In genomic region chr2L:15910937-15911590, dm6 we compare ENCODE assay signal across 5 fruit fly cellular contexts.
A peak's percentile ranks its signal among the peaks of the same experiment; 100 is the strongest.
TF ChIP-seq lines count a peak whose summit lies in the region.

No protein-coding gene starts in this region.

- peak; percentile 65 for TF ChIP-seq CTCF in whole organism, embryonic (GFP tag; optimal IDR thresholded peaks at IDR 0.05; lab: Kevin White, UChicago)

TF ChIP-seq in whole organism, adult, 20 proteins besides CTCF, POLR2A, EP300 and RAD21:
- TF ChIP-seq CG5204 (GFP tag; optimal IDR thresholded peaks at IDR 0.05; lab: Kevin White, UChicago) (peak; percentile 69), CG33017 (tag; optimal IDR thresholded peaks at IDR 0.05; lab: Kevin White, UChicago) (no peak), kay (GFP tag; lab: Kevin White, UChicago; ENCODE audit: borderline replicate concordance) (peak; percentile 72), CG12768 (GFP tag; optimal IDR thresholded peaks at IDR 0.05; lab: Kevin White, UChicago) (no peak), CG11617 (GFP tag; optimal IDR thresholded peaks at IDR 0.05; lab: Kevin White, UChicago) (peak; percentile 12), Hr96 (GFP tag; optimal IDR thresholded peaks at IDR 0.05; lab: Kevin White, UChicago) (peak; percentile 20), CG7101 (tag; optimal IDR thresholded peaks at IDR 0.05; lab: Kevin White, UChicago) (peak; percentile 26), tj (GFP tag; optimal IDR thresholded peaks at IDR 0.05; lab: Kevin White, UChicago) (no peak), bab1 (GFP tag; optimal IDR thresholded peaks at IDR 0.05; lab: Kevin White, UChicago) (peak; percentile 85), CG14711 (tag; optimal IDR thresholded peaks at IDR 0.05; lab: Kevin White, UChicago) (peak; percentile 61), CG7045 (GFP tag; optimal IDR thresholded peaks at IDR 0.05; lab: Kevin White, UChicago) (peak; percentile 29), pad (GFP tag; optimal IDR thresholded peaks at IDR 0.05; lab: Kevin White, UChicago) (peak; percentile 12), toe (GFP tag; optimal IDR thresholded peaks at IDR 0.05; lab: Kevin White, UChicago) (peak; percentile 48), CG1620 (GFP tag; optimal IDR thresholded peaks at IDR 0.05; lab: Kevin White, UChicago) (peak; percentile 13)

TF ChIP-seq in whole organism, embryonic, 481 proteins besides CTCF, POLR2A, EP300 and RAD21 (continues in another document):
- peak; percentile 95 for TF ChIP-seq CG7786 (GFP tag; optimal IDR thresholded peaks at IDR 0.05; lab: Kevin White, UChicago)
- peak; percentile 97 for TF ChIP-seq H2.0 (GFP tag; IDR thresholded peaks at IDR 0.05; lab: Robert Waterston, UW)
- peak; percentile 77 for TF ChIP-seq Adf1 (GFP tag; IDR thresholded peaks at IDR 0.05; lab: Robert Waterston, UW)
- TF ChIP-seq CG11695 (GFP tag; IDR thresholded peaks at IDR 0.05; lab: Robert Waterston, UW) = peak; percentile 98
- TF ChIP-seq seq (GFP tag; IDR thresholded peaks at IDR 0.05; lab: Robert Waterston, UW) = peak; percentile 98
- peak; percentile 97 for TF ChIP-seq CG31224 (GFP tag; IDR thresholded peaks at IDR 0.05; lab: Robert Waterston, UW)
- TF ChIP-seq CG43689 (GFP tag; IDR thresholded peaks at IDR 0.05; lab: Robert Waterston, UW) = peak; percentile 87
- TF ChIP-seq CG31388 (GFP tag; optimal IDR thresholded peaks at IDR 0.05; lab: Kevin White, UChicago) = peak; percentile 75
- TF ChIP-seq tll (GFP tag; optimal IDR thresholded peaks at IDR 0.05; lab: Kevin White, UChicago) = no peak
- TF ChIP-seq C15 (GFP tag; IDR thresholded peaks at IDR 0.05; lab: Robert Waterston, UW) = peak; percentile 92
- TF ChIP-seq NC2β (GFP tag; optimal IDR thresholded peaks at IDR 0.05; lab: Kevin White, UChicago) = peak; percentile 95
- TF ChIP-seq CG8924 (tag; optimal IDR thresholded peaks at IDR 0.05; lab: Kevin White, UChicago) = peak; percentile 96
- TF ChIP-seq CG30431 (GFP tag; optimal IDR thresholded peaks at IDR 0.05; lab: Kevin White, UChicago) = peak; percentile 94
- TF ChIP-seq psq (GFP tag; optimal IDR thresholded peaks at IDR 0.05; lab: Kevin White, UChicago) = peak; percentile 87
- TF ChIP-seq CG11560 (tag; IDR thresholded peaks at IDR 0.05; lab: Robert Waterston, UW) = peak; percentile 88
- TF ChIP-seq gcm2 (GFP tag; optimal IDR thresholded peaks at IDR 0.05; lab: Kevin White, UChicago) = peak; percentile 95
- TF ChIP-seq HmgZ (tag; optimal IDR thresholded peaks at IDR 0.05; lab: Kevin White, UChicago) = peak; percentile 96
- peak; percentile 97 for TF ChIP-seq CG18619 (GFP tag; optimal IDR thresholded peaks at IDR 0.05; lab: Kevin White, UChicago)
- TF ChIP-seq Mes4 (GFP tag; optimal IDR thresholded peaks at IDR 0.05; lab: Kevin White, UChicago) = peak; percentile 91
- peak; percentile 92 for TF ChIP-seq CG14667 (GFP tag; IDR thresholded peaks at IDR 0.05; lab: Robert Waterston, UW)

TF ChIP-seq in whole organism, prepupa, 60 proteins besides CTCF, POLR2A, EP300 and RAD21 (continues in another document):
- TF ChIP-seq svp (GFP tag; lab: Kevin White, UChicago) (no peak), topi (GFP tag; optimal IDR thresholded peaks at IDR 0.05; lab: Kevin White, UChicago) (peak; percentile 98), OdsH (GFP tag; optimal IDR thresholded peaks at IDR 0.05; lab: Kevin White, UChicago) (peak; percentile 98), Sox15 (GFP tag; optimal IDR thresholded peaks at IDR 0.05; lab: Kevin White, UChicago) (peak; percentile 97), ss (GFP tag; optimal IDR thresholded peaks at IDR 0.05; lab: Kevin White, UChicago) (peak; percentile 89 to 92), CG34406 (GFP tag; optimal IDR thresholded peaks at IDR 0.05; lab: Kevin White, UChicago) (peak; percentile 97), Sox102F (GFP tag; optimal IDR thresholded peaks at IDR 0.05; lab: Kevin White, UChicago) (peak; percentile 98), fd59A (GFP tag; optimal IDR thresholded peaks at IDR 0.05; lab: Kevin White, UChicago) (peak; percentile 97), Eip93F (GFP tag; optimal IDR thresholded peaks at IDR 0.05; lab: Kevin White, UChicago) (peak; percentile 80), acj6 (GFP tag; optimal IDR thresholded peaks at IDR 0.05; lab: Kevin White, UChicago) (peak; percentile 98), CG16779 (tag; optimal IDR thresholded peaks at IDR 0.05; lab: Kevin White, UChicago) (peak; percentile 90), salr (GFP tag; optimal IDR thresholded peaks at IDR 0.05; lab: Kevin White, UChicago) (peak; percentile 92), pdm3 (GFP tag; optimal IDR thresholded peaks at IDR 0.05; lab: Kevin White, UChicago) (peak; percentile 98), cyc (GFP tag; optimal IDR thresholded peaks at IDR 0.05; lab: Kevin White, UChicago) (peak; percentile 97), Met (GFP tag; optimal IDR thresholded peaks at IDR 0.05; lab: Kevin White, UChicago) (peak; percentile 97), fd85E (GFP tag; optimal IDR thresholded peaks at IDR 0.05; lab: Kevin White, UChicago) (peak; percentile 93), CG6276 (GFP tag; optimal IDR thresholded peaks at IDR 0.05; lab: Kevin White, UChicago) (peak; percentile 83), CG11294 (GFP tag; IDR thresholded peaks at IDR 0.05; lab: Robert Waterston, UW) (peak; percentile 88), CG15336 (GFP tag; IDR thresholded peaks at IDR 0.05; lab: Robert Waterston, UW) (peak; percentile 95), CG8119 (GFP tag; IDR thresholded peaks at IDR 0.05; lab: Robert Waterston, UW) (peak; percentile 95), CG11902 (GFP tag; optimal IDR thresholded peaks at IDR 0.05; lab: Kevin White, UChicago) (peak; percentile 95)

TF ChIP-seq in whole organism, pupa, 21 proteins besides CTCF, POLR2A, EP300 and RAD21:
- TF ChIP-seq fd96Ca (GFP tag; IDR thresholded peaks at IDR 0.05; lab: Robert Waterston, UW) (peak; percentile 88), CG34367 (tag; optimal IDR thresholded peaks at IDR 0.05; lab: Kevin White, UChicago) (peak; percentile 96), CG15710 (tag; optimal IDR thresholded peaks at IDR 0.05; lab: Kevin White, UChicago) (peak; percentile 92), CG32121 (GFP tag; IDR thresholded peaks at IDR 0.05; lab: Robert Waterston, UW) (peak; percentile 94), Pif1A (GFP tag; optimal IDR thresholded peaks at IDR 0.05; lab: Kevin White, UChicago) (peak; percentile 96), CG10348 (GFP tag; IDR thresholded peaks at IDR 0.05; lab: Robert Waterston, UW) (peak; percentile 80), Pif1B (GFP tag; optimal IDR thresholded peaks at IDR 0.05; lab: Kevin White, UChicago) (peak; percentile 96), CG8301 (tag; optimal IDR thresholded peaks at IDR 0.05; lab: Kevin White, UChicago) (peak; percentile 83), rn (GFP tag; IDR thresholded peaks at IDR 0.05; lab: Robert Waterston, UW) (peak; percentile 81), Snoo (tag; optimal IDR thresholded peaks at IDR 0.05; lab: Kevin White, UChicago) (peak; percentile 95), CG17806 (tag; optimal IDR thresholded peaks at IDR 0.05; lab: Kevin White, UChicago) (peak; percentile 93), CG12605 (GFP tag; IDR thresholded peaks at IDR 0.05; lab: Robert Waterston, UW) (peak; percentile 90), CG14655 (GFP tag; optimal IDR thresholded peaks at IDR 0.05; lab: Kevin White, UChicago) (peak; percentile 79), CG13204 (GFP tag; optimal IDR thresholded peaks at IDR 0.05; lab: Kevin White, UChicago) (peak; percentile 81), Ets98B (GFP tag; IDR thresholded peaks at IDR 0.05; lab: Robert Waterston, UW) (peak; percentile 91), CG9948 (tag; optimal IDR thresholded peaks at IDR 0.05; lab: Kevin White, UChicago) (peak; percentile 93), CG8159 (tag; optimal IDR thresholded peaks at IDR 0.05; lab: Kevin White, UChicago) (peak; percentile 95), EcR (GFP tag; optimal IDR thresholded peaks at IDR 0.05; lab: Kevin White, UChicago) (no peak), gl (tag; optimal IDR thresholded peaks at IDR 0.05; lab: Kevin White, UChicago) (peak; percentile 90), D1 (tag; optimal IDR thresholded peaks at IDR 0.05; lab: Kevin White, UChicago) (peak; percentile 88), CG4496 (GFP tag; IDR thresholded peaks at IDR 0.05; lab: Robert Waterston, UW) (peak; percentile 94)

TF ChIP-seq in whole organism, wandering third instar larva, 38 proteins besides CTCF, POLR2A, EP300 and RAD21 (continues in another document):
- peak; percentile 85 for TF ChIP-seq CG9705 (GFP tag; optimal IDR thresholded peaks at IDR 0.05; lab: Kevin White, UChicago)
- no peak for TF ChIP-seq lola (GFP tag; optimal IDR thresholded peaks at IDR 0.05; lab: Kevin White, UChicago)
- TF ChIP-seq pan (optimal IDR thresholded peaks at IDR 0.05; lab: Kevin White, UChicago) = no peak
- TF ChIP-seq dl (GFP tag; optimal IDR thresholded peaks at IDR 0.05; lab: Kevin White, UChicago; ENCODE audit: insufficient read depth in 1 of 2, partially characterized antibody in 2 of 2) = peak; percentile 20 to 36
- peak; percentile 84 for TF ChIP-seq Rel (GFP tag; optimal IDR thresholded peaks at IDR 0.05; lab: Kevin White, UChicago)
- peak; percentile 14 for TF ChIP-seq Rel (tag; optimal IDR thresholded peaks at IDR 0.05; lab: Kevin White, UChicago)
- TF ChIP-seq Hr83 (GFP tag; optimal IDR thresholded peaks at IDR 0.05; lab: Kevin White, UChicago; ENCODE audit: poor library complexity, severe bottlenecking) = peak; percentile 43
- TF ChIP-seq usp (GFP tag; optimal IDR thresholded peaks at IDR 0.05; lab: Kevin White, UChicago) = no peak
- peak; percentile 93 for TF ChIP-seq HLH106 (tag; optimal IDR thresholded peaks at IDR 0.05; lab: Kevin White, UChicago)
- peak; percentile 94 for TF ChIP-seq br (GFP tag; optimal IDR thresholded peaks at IDR 0.05; lab: Kevin White, UChicago)
- TF ChIP-seq Sp1 (GFP tag; optimal IDR thresholded peaks at IDR 0.05; lab: Kevin White, UChicago) = peak; percentile 90
- peak; percentile 57 for TF ChIP-seq Jra (GFP tag; optimal IDR thresholded peaks at IDR 0.05; lab: Kevin White, UChicago)
- peak; percentile 93 for TF ChIP-seq woc (GFP tag; optimal IDR thresholded peaks at IDR 0.05; lab: Kevin White, UChicago)
- peak; percentile 98 for TF ChIP-seq OdsH (GFP tag; optimal IDR thresholded peaks at IDR 0.05; lab: Kevin White, UChicago)
- peak; percentile 71 for TF ChIP-seq tai (GFP tag; optimal IDR thresholded peaks at IDR 0.05; lab: Kevin White, UChicago)
- peak; percentile 40 for TF ChIP-seq Vsx2 (GFP tag; optimal IDR thresholded peaks at IDR 0.05; lab: Kevin White, UChicago; ENCODE audit: partially characterized antibody)
- TF ChIP-seq jim (GFP tag; optimal IDR thresholded peaks at IDR 0.05; lab: Kevin White, UChicago) = no peak
- peak; percentile 75 for TF ChIP-seq dsf (GFP tag; optimal IDR thresholded peaks at IDR 0.05; lab: Kevin White, UChicago; ENCODE audit: borderline replicate concordance)
- TF ChIP-seq GATAd (GFP tag; optimal IDR thresholded peaks at IDR 0.05; lab: Kevin White, UChicago) = peak; percentile 32
- TF ChIP-seq sv (GFP tag; optimal IDR thresholded peaks at IDR 0.05; lab: Kevin White, UChicago) = peak; percentile 97
- peak; percentile 82 for TF ChIP-seq brk (GFP tag; optimal IDR thresholded peaks at IDR 0.05; lab: Kevin White, UChicago)
- TF ChIP-seq ey (GFP tag; optimal IDR thresholded peaks at IDR 0.05; lab: Kevin White, UChicago) = peak; percentile 97
- peak; percentile 93 for TF ChIP-seq CG32264 (GFP tag; optimal IDR thresholded peaks at IDR 0.05; lab: Kevin White, UChicago)
- peak; percentile 86 for TF ChIP-seq dmrt93B (GFP tag; optimal IDR thresholded peaks at IDR 0.05; lab: Kevin White, UChicago)
